Fruit fly (Drosophila melanogaster): Measurements from ENCODE around the gene CG15387.

The CG15387 gene

dm6 chr2L:2196590-2197474 lies 29.3 kb downstream of the CG15387 start (continued):
- TF ChIP-seq CG8290 (GFP tag; optimal IDR thresholded peaks at IDR 0.05) = no peak
- TF ChIP-seq CG8290 (tag; optimal IDR thresholded peaks at IDR 0.05) = peak; percentile 63 to 89
- TF ChIP-seq Antp (GFP tag; optimal IDR thresholded peaks at IDR 0.05) = peak; percentile 18
- no peak for TF ChIP-seq HLH4C (GFP tag; IDR thresholded peaks at IDR 0.05; ENCODE audit: partially characterized antibody)
- no peak for TF ChIP-seq esg (GFP tag; conservative IDR thresholded peaks at IDR 0.05)
- peak; percentile 100 for TF ChIP-seq Lhr (GFP tag; optimal IDR thresholded peaks at IDR 0.05)
- no peak for TF ChIP-seq stc (GFP tag; IDR thresholded peaks at IDR 0.05)
- TF ChIP-seq lbe (GFP tag; optimal IDR thresholded peaks at IDR 0.05) = peak; percentile 54
- TF ChIP-seq CG6791 (GFP tag; IDR thresholded peaks at IDR 0.05; ENCODE audit: partially characterized antibody) = no peak
- no peak for TF ChIP-seq CG9609 (GFP tag; optimal IDR thresholded peaks at IDR 0.05)
- TF ChIP-seq CG18764 (GFP tag; optimal IDR thresholded peaks at IDR 0.05) = peak; percentile 4
- TF ChIP-seq CG4707 (GFP tag; optimal IDR thresholded peaks at IDR 0.05) = peak; percentile 29
- TF ChIP-seq pzg (GFP tag; optimal IDR thresholded peaks at IDR 0.05) = peak; percentile 18
- TF ChIP-seq Hand (GFP tag; optimal IDR thresholded peaks at IDR 0.05) = peak; percentile 61
- TF ChIP-seq chm (GFP tag; IDR thresholded peaks at IDR 0.05) = no peak
- no peak for TF ChIP-seq CG3726 (GFP tag; IDR thresholded peaks at IDR 0.05)
- TF ChIP-seq TFAM (GFP tag; optimal IDR thresholded peaks at IDR 0.05) = no peak
- no peak for TF ChIP-seq gcm2 (GFP tag; optimal IDR thresholded peaks at IDR 0.05)
- TF ChIP-seq CG10543 (GFP tag; optimal IDR thresholded peaks at IDR 0.05) = peak; percentile 96
- TF ChIP-seq Usf (GFP tag; optimal IDR thresholded peaks at IDR 0.05) = peak; percentile 68
- peak; percentile 78 for TF ChIP-seq dm (GFP tag; optimal IDR thresholded peaks at IDR 0.05)
- TF ChIP-seq bbx (GFP tag; IDR thresholded peaks at IDR 0.05; ENCODE audit: partially characterized antibody) = no peak
- peak; percentile 11 for TF ChIP-seq vfl (GFP tag; optimal IDR thresholded peaks at IDR 0.05)
- TF ChIP-seq Dek (tag; optimal IDR thresholded peaks at IDR 0.05) = peak; percentile 56
- TF ChIP-seq Hr3 (GFP tag; optimal IDR thresholded peaks at IDR 0.05) = peak; percentile 62
- TF ChIP-seq CG8388 (GFP tag; optimal IDR thresholded peaks at IDR 0.05) = no peak
- peak; percentile 70 for TF ChIP-seq gcm (GFP tag; optimal IDR thresholded peaks at IDR 0.05)
- no peak for TF ChIP-seq Elba2 (GFP tag; optimal IDR thresholded peaks at IDR 0.05)
- peak; percentile 42 for TF ChIP-seq MTF-1 (GFP tag; optimal IDR thresholded peaks at IDR 0.05; ENCODE audit: borderline replicate concordance)
- TF ChIP-seq Blimp-1 (GFP tag; optimal IDR thresholded peaks at IDR 0.05) = peak; percentile 16
- no peak for TF ChIP-seq ssp (GFP tag; IDR thresholded peaks at IDR 0.05)
- TF ChIP-seq CG15514 (GFP tag; optimal IDR thresholded peaks at IDR 0.05) = peak; percentile 59
- TF ChIP-seq knrl (GFP tag; IDR thresholded peaks at IDR 0.05; ENCODE audit: partially characterized antibody) = no peak
- peak; percentile 89 for TF ChIP-seq Fer1 (GFP tag; optimal IDR thresholded peaks at IDR 0.05)
- peak; percentile 92 for TF ChIP-seq Deaf1 (tag; optimal IDR thresholded peaks at IDR 0.05)
- TF ChIP-seq hkb (optimal IDR thresholded peaks at IDR 0.05) = peak; percentile 19
- TF ChIP-seq hkb (GFP tag; IDR thresholded peaks at IDR 0.05) = no peak
- peak; percentile 81 for TF ChIP-seq CG17912 (GFP tag; optimal IDR thresholded peaks at IDR 0.05)
- peak; percentile 98 for TF ChIP-seq Vsx1 (GFP tag; optimal IDR thresholded peaks at IDR 0.05)
- no peak for TF ChIP-seq CG11696 (GFP tag; IDR thresholded peaks at IDR 0.05)
- TF ChIP-seq HHEX (GFP tag; optimal IDR thresholded peaks at IDR 0.05) = peak; percentile 76
- no peak for TF ChIP-seq Dip2 (GFP tag; IDR thresholded peaks at IDR 0.05)
- no peak for TF ChIP-seq Bteb2 (GFP tag; optimal IDR thresholded peaks at IDR 0.05)
- TF ChIP-seq Hr39 (optimal IDR thresholded peaks at IDR 0.05) = no peak
- TF ChIP-seq C15 (GFP tag; IDR thresholded peaks at IDR 0.05) = no peak
- TF ChIP-seq dmrt99B (tag; optimal IDR thresholded peaks at IDR 0.05) = peak; percentile 37
- TF ChIP-seq Hsf (GFP tag; optimal IDR thresholded peaks at IDR 0.05) = peak; percentile 45
- TF ChIP-seq Dp (GFP tag; optimal IDR thresholded peaks at IDR 0.05) = peak; percentile 31
- no peak for TF ChIP-seq CG9797 (GFP tag; optimal IDR thresholded peaks at IDR 0.05)

Measured in whole organism, embryonic.